Worm (Caenorhabditis elegans) whole organism, midembryonic: Measurements from ENCODE around the gene fbxb-107.

Source experiments
- T22C8.4 ChIP-seq: fragments of 200-800 bp; sonication (Bioruptor generic); IDR thresholded peaks from 2 replicates; pipeline ENCODE4 v1.3.6; 2022; ENCODE audit warnings: missing genetic modification characterization, missing compliant biosample characterization
- cog-1 ChIP-seq: sonication (generic microtip); optimal IDR thresholded peaks from 2 replicates; lab custom pipeline; 2016; ENCODE audit warnings: missing genetic modification characterization, missing compliant biosample characterization
- flt-1 ChIP-seq: fragments of 200-800 bp; sonication (Bioruptor generic); IDR thresholded peaks from 2 replicates; pipeline ENCODE4 v1.3.6; 2022; ENCODE audit warnings: missing genetic modification characterization, missing compliant biosample characterization
- klf-2 ChIP-seq: fragments of 200-800 bp; sonication (Bioruptor generic); conservative IDR thresholded peaks from 2 replicates; pipeline ENCODE4 v1.3.6; 2022; ENCODE audit warnings: missing genetic modification reagents, missing genetic modification characterization, missing compliant biosample characterization
- med-1 ChIP-seq: sonication (generic microtip); optimal IDR thresholded peaks from 2 replicates; lab custom pipeline; 2017; ENCODE audit warnings: missing genetic modification characterization, mild to moderate bottlenecking, missing compliant biosample characterization, antibody characterized with exemption, missing genetic modification reagents; ENCODE audit not compliant: insufficient read depth
- ref-1 ChIP-seq: fragments of 200-800 bp; sonication (Bioruptor generic); conservative IDR thresholded peaks from 2 replicates; pipeline ENCODE4 v1.3.6; 2022; ENCODE audit warnings: missing genetic modification reagents, missing genetic modification characterization, missing compliant biosample characterization
- tab-1 ChIP-seq: fragments of 200-800 bp; sonication (Bioruptor generic); IDR thresholded peaks from 2 replicates; pipeline ENCODE4 v1.3.6; 2022; ENCODE audit warnings: missing genetic modification characterization, missing compliant biosample characterization
- ztf-23 ChIP-seq: fragments of 200-800 bp; sonication (Bioruptor generic); IDR thresholded peaks from 2 replicates; pipeline ENCODE4 v1.3.6; 2022; ENCODE audit warnings: missing genetic modification reagents, missing genetic modification characterization, missing compliant biosample characterization
- ztf-29 ChIP-seq: fragments of 200-800 bp; sonication (Bioruptor generic); IDR thresholded peaks from 2 replicates; pipeline ENCODE4 v1.3.6; 2022; ENCODE audit warnings: missing genetic modification reagents, missing genetic modification characterization, missing compliant biosample characterization

fbxb-107 gene

DNA sequence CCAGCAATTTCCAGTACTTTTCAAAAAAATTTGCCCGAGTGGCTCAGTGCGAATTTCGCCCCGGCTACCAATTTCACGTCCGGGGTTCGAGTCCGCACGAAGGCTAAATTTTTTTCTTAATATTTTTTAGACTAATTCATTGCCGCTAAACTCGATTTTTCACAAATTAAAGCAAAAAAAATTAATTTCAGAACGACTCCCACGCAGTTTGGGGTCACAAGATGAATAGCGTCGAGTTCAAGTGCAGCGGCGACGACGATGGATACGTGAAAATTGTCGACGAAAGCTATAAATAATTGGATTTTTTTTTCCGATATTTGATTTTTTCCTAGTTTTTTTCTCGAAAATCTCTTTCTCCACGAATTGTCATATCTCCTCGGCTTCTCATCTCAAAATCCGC is 7.3 kb upstream of the fbxb-107 start:
- TF ChIP-seq ref-1 (GFP tag; lab: Robert Waterston, UW) = no peak
- TF ChIP-seq ztf-23 (GFP tag; lab: Robert Waterston, UW) = no peak
- TF ChIP-seq T22C8.4 (GFP tag; lab: Robert Waterston, UW) = no peak
- no peak for TF ChIP-seq klf-2
- TF ChIP-seq cog-1 (tag; lab: Kevin White, UChicago) = no peak
- no peak for TF ChIP-seq ztf-29 (GFP tag; lab: Robert Waterston, UW)
- TF ChIP-seq flt-1 (GFP tag; lab: Robert Waterston, UW) = no peak
- TF ChIP-seq med-1 (GFP tag; lab: Kevin White, UChicago) = no peak
- no peak for TF ChIP-seq tab-1 (GFP tag; lab: Robert Waterston, UW)

DNA sequence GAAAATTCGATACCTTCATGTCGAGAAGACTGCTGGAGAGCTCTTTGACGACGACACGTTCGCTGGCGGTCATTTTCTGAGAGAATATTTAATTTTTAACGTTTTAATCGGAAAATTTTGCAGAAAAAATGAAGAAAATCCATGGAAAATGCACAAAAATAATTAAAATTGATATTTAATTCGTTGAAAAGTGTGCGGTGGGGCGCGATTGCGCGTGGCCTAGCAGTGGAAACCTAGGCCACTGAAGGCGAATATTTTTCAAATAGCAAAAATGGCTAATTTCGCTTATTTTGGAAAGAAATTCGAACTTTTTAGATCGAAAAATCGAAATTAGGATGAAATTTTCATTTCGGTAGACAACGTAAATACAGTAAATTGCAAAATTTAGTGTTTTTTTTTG is 6.0 kb upstream of the fbxb-107 start, which contains the start of gene F29A7.6:
Gene F29A7.6, minus strand, starts transcription at position 76 of the 400 bp plus-strand sequence.
- TF ChIP-seq tab-1 (GFP tag; lab: Robert Waterston, UW) (no peak), klf-2 (no peak), ztf-23 (GFP tag; lab: Robert Waterston, UW) (peak; percentile 72; the same call in 1 of the 2 replicates), cog-1 (tag; lab: Kevin White, UChicago) (peak; percentile 20), flt-1 (GFP tag; lab: Robert Waterston, UW) (peak; percentile 65)

DNA sequence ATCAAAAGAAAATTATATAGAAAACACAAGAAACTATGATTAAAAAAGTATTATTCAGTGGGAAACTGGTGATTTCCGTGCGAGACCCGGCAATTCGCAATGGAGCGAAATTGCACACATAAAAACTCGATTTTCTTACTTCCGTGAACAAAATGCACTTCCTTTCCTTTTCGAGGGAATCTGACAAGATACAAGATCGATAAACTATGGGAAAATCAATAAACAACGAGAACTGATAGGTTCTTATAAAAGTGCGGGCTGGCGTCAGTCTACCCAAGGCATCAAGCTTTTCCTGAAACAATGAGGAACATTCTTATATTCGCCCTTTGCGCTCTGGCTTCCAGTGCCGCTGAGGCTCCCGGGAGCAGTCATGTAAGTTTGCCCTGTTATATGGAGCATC is 5.6 kb upstream of the fbxb-107 start, which contains the start of gene F29A7.3:
Gene F29A7.3, plus strand, starts transcription at position 301 of the 400 bp plus-strand sequence.
- TF ChIP-seq T22C8.4 (GFP tag; lab: Robert Waterston, UW) = no peak
- no peak for TF ChIP-seq ztf-29 (GFP tag; lab: Robert Waterston, UW)
- TF ChIP-seq ztf-23 (GFP tag; lab: Robert Waterston, UW) = no peak
- no peak for TF ChIP-seq cog-1 (tag; lab: Kevin White, UChicago)
- no peak for TF ChIP-seq tab-1 (GFP tag; lab: Robert Waterston, UW)
- no peak for TF ChIP-seq ref-1 (GFP tag; lab: Robert Waterston, UW)
- TF ChIP-seq med-1 (GFP tag; lab: Kevin White, UChicago) = no peak

DNA sequence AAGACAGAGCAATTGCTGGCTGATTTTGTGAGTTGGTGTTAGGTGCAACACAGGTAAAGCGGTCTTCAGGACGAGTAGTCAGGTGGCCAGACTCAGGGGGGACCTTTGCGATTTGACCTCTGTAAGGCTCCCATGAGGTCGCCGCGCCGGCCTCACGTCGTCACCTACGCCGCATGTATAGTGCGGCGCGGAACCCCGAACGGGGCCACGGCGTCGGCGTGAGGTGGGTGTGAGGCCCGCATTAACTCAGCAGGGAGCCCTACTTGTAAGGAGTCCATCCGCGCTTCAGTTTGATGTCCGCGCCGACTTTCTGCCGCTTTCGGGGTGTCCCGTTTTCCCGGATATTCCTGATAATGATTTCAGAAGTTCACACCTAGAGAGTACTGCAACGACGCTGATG is 4.0 kb upstream of the fbxb-107 start:
- TF ChIP-seq tab-1 (GFP tag; lab: Robert Waterston, UW) (no peak), klf-2 (no peak), med-1 (GFP tag; lab: Kevin White, UChicago) (no peak), T22C8.4 (GFP tag; lab: Robert Waterston, UW) (no peak), ref-1 (GFP tag; lab: Robert Waterston, UW) (no peak), ztf-23 (GFP tag; lab: Robert Waterston, UW) (no peak), flt-1 (GFP tag; lab: Robert Waterston, UW) (no peak), cog-1 (tag; lab: Kevin White, UChicago) (no peak), ztf-29 (GFP tag; lab: Robert Waterston, UW) (no peak)

DNA sequence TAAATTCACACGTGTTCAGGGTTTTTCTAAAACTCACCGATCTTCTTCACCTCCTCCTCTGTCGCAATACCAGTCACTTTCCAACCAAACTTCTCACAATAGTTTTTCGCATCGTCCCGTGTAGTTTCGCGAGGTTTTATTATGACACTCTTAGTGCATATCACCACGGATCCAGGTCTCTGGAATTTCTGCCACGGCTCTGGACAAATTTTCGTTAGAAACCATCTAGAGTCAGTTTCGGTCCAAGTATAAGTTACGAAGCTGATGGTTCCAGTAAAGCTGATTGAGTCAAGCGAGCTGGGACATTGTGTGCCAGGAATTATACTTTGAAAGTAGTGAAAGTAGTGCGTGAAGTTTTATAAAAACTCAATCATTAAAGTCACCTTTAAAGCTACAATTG is 2.2 kb upstream of the fbxb-107 start:
- no peak for TF ChIP-seq ztf-29 (GFP tag; lab: Robert Waterston, UW)
- no peak for TF ChIP-seq med-1 (GFP tag; lab: Kevin White, UChicago)

DNA sequence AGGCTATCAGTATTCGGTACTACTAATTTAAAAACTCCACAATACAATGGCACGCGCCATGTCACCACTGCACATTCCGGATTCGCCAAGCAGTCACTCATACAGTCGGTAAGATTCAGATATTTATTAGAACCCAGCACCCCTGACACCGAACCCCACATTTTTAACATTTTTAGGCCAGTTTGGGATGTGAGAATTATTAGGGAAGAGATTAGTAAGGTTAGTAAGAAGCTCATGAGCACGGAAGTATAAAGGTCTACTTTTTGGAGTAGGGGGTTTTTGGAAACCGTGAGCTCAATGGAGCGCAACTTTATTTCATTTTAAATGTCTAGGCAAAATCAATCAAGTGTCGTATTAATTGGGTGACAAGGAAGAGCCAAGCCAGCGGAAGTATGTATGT is 618 bp upstream of the fbxb-107 start, which contains the start of gene F29A7.8:
Gene F29A7.8, minus strand, starts transcription at position 101 of the 400 bp plus-strand sequence.
- TF ChIP-seq ref-1 (GFP tag; lab: Robert Waterston, UW) (no peak), tab-1 (GFP tag; lab: Robert Waterston, UW) (no peak), ztf-29 (GFP tag; lab: Robert Waterston, UW) (no peak), ztf-23 (GFP tag; lab: Robert Waterston, UW) (no peak), cog-1 (tag; lab: Kevin White, UChicago) (no peak), flt-1 (GFP tag; lab: Robert Waterston, UW) (no peak), klf-2 (no peak), T22C8.4 (GFP tag; lab: Robert Waterston, UW) (no peak), med-1 (GFP tag; lab: Kevin White, UChicago) (no peak)

DNA sequence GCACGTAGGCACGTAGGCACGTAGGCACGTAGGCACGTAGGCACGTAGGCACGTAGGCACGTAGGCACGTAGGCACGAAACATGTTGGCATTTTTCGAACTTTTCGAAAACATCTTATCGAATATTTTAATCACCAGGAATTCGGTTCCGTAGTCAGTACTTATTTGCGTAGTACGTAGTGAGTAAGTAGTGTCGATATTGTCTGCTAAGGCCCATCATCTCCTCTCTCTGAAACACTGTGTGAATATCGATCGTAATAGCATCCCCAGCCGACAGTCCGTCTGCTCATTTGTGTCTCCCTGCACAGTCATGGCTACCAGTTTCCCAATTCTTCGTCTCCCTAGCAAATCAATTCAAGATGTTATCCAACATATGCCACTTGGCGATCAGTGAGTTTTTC is 3.5 kb downstream of the fbxb-107 start, which contains the start of gene fbxb-106:
Gene fbxb-106, plus strand, starts transcription at position 301 of the 400 bp plus-strand sequence.
- TF ChIP-seq med-1 (GFP tag; lab: Kevin White, UChicago) (no peak), ztf-29 (GFP tag; lab: Robert Waterston, UW) (no peak), T22C8.4 (GFP tag; lab: Robert Waterston, UW) (no peak), ref-1 (GFP tag; lab: Robert Waterston, UW) (no peak), ztf-23 (GFP tag; lab: Robert Waterston, UW) (no peak), tab-1 (GFP tag; lab: Robert Waterston, UW) (no peak), cog-1 (tag; lab: Kevin White, UChicago) (no peak), flt-1 (GFP tag; lab: Robert Waterston, UW) (no peak), klf-2 (no peak)

DNA sequence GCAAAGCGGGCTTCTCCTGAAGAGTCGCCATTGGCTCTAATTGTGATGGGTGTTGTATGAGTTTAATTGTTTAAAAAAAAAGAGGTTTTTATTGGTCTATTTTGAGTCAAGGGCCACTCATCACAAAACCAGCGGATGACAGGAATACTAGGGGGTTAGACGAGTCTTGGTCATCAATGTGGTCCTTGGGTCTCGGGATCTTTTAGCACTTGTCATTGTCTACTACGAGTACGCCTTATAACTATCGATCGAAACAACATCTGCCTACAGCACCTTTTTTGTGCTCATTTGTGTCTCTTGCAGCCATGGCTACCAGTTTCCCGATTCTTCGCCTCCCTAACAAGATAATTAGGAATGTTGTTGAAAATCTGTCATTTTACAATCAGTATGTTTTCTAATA is 6.1 kb downstream of the fbxb-107 start, which contains the start of gene fbxb-108:
Gene fbxb-108, plus strand, starts transcription at position 301 of the 400 bp plus-strand sequence.
- no peak for TF ChIP-seq klf-2
- TF ChIP-seq ref-1 (GFP tag; lab: Robert Waterston, UW) = no peak
- TF ChIP-seq T22C8.4 (GFP tag; lab: Robert Waterston, UW) = no peak
- no peak for TF ChIP-seq ztf-29 (GFP tag; lab: Robert Waterston, UW)

DNA sequence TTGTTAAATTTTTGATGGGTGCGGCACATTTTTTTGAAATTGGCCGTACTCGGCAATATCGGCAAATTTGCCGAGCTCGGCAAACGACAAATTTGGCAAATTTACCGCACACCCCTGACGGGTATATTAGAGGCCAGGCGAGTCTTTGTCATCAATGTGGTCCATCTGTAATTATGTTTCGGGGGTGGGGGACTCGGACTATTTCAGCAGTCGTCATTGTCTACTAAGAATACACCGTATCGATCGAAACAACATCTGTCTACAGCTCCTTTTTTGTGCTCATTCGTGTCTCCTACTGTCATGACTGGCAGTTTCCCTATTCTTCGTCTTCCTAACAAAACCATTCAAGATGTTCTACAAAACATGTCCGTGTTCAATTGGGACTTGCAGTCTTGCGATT is 7.8 kb downstream of the fbxb-107 start, which contains the start of gene F08D12.15:
Gene F08D12.15, plus strand, starts transcription at position 301 of the 400 bp plus-strand sequence.
- 0 out of 2 replicates have a peak, but pooled peaks have one; percentile 5 for TF ChIP-seq klf-2
- no peak for TF ChIP-seq flt-1 (GFP tag; lab: Robert Waterston, UW)

DNA sequence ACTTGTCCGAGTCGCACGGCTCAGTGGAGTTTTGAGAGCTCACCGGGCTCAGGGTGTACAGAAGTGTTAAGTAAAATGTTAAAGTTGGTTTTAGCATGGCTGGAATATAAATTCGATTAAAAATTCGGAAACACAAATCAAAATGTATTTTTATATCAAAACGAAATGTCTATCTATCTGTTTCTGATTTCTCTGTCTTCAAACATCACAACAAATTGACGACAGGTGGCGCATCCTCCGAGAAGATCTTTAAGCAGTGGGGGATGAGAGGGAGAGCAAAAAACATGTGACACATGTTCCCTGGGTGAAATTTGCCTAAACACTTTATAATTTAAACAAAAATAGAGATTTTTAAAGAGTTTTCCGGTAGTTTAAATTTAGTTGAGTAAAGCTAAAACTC is 10.4 kb downstream of the fbxb-107 start, which contains the start of gene F08D12.7:
Gene F08D12.7, minus strand, starts transcription at position 101 of the 400 bp plus-strand sequence.
- no peak for TF ChIP-seq flt-1 (GFP tag; lab: Robert Waterston, UW)
- TF ChIP-seq T22C8.4 (GFP tag; lab: Robert Waterston, UW) = no peak
- no peak for TF ChIP-seq ref-1 (GFP tag; lab: Robert Waterston, UW)
- TF ChIP-seq ztf-29 (GFP tag; lab: Robert Waterston, UW) = no peak
- no peak for TF ChIP-seq med-1 (GFP tag; lab: Kevin White, UChicago)
- no peak for TF ChIP-seq cog-1 (tag; lab: Kevin White, UChicago)
- TF ChIP-seq ztf-23 (GFP tag; lab: Robert Waterston, UW) = no peak
- TF ChIP-seq klf-2 = no peak
- no peak for TF ChIP-seq tab-1 (GFP tag; lab: Robert Waterston, UW)
